Fruit fly (Drosophila melanogaster) whole organism, prepupa: Measurements from ENCODE around the gene CG14664.

ENCODE experiments used
- Blimp-1 ChIP-seq: fragments of 200-800 bp; sonication (Bioruptor generic); optimal IDR thresholded peaks from 3 replicates; lab custom pipeline; 2017; ENCODE audit warnings: missing biosample characterization, missing genetic modification characterization, mild to moderate bottlenecking, moderate library complexity, missing genetic modification reagents
- CG10631 ChIP-seq: fragments of 200-800 bp; sonication (Bioruptor generic); optimal IDR thresholded peaks from 2 replicates; lab custom pipeline; 2016; ENCODE audit warnings: missing biosample characterization, missing genetic modification characterization
- CG10669 ChIP-seq: fragments of 200-800 bp; sonication (Bioruptor generic); optimal IDR thresholded peaks from 3 replicates; lab custom pipeline; 2018; ENCODE audit warnings: missing biosample characterization, mild to moderate bottlenecking, missing genetic modification characterization, moderate library complexity
- CG11294 ChIP-seq: fragments of 200-800 bp; sonication (Bioruptor generic); IDR thresholded peaks from 2 replicates; pipeline ENCODE4 v1.3.6; 2022; ENCODE audit warnings: missing biosample characterization, missing genetic modification characterization
- CG11902 ChIP-seq: fragments of 200-800 bp; sonication (Bioruptor generic); optimal IDR thresholded peaks from 3 replicates; lab custom pipeline; 2016; ENCODE audit warnings: missing biosample characterization, missing genetic modification characterization
- CG15336 ChIP-seq: fragments of 200-800 bp; sonication (Bioruptor generic); IDR thresholded peaks from 2 replicates; pipeline ENCODE4 v1.3.6; 2022; ENCODE audit warnings: missing biosample characterization, missing genetic modification characterization
- CG1621 ChIP-seq: fragments of 200-800 bp; sonication (Bioruptor generic); optimal IDR thresholded peaks from 3 replicates; lab custom pipeline; 2018; ENCODE audit warnings: missing biosample characterization, mild to moderate bottlenecking, missing genetic modification characterization
- CG3032 ChIP-seq: fragments of 200-800 bp; optimal IDR thresholded peaks from 2 replicates; lab custom pipeline; 2019; ENCODE audit warnings: missing biosample characterization, mild to moderate bottlenecking, missing genetic modification characterization, moderate library complexity
- CG31627 ChIP-seq: fragments of 200-800 bp; sonication (Bioruptor generic); optimal IDR thresholded peaks from 3 replicates; lab custom pipeline; 2016; ENCODE audit warnings: missing biosample characterization, missing genetic modification characterization
- CG34406 ChIP-seq: fragments of 200-800 bp; sonication (Bioruptor generic); optimal IDR thresholded peaks from 3 replicates; lab custom pipeline; 2016; ENCODE audit warnings: missing biosample characterization, missing genetic modification characterization
- CG6276 ChIP-seq: fragments of 200-800 bp; sonication (Bioruptor generic); optimal IDR thresholded peaks from 2 replicates; lab custom pipeline; 2017; ENCODE audit warnings: missing biosample characterization, mild to moderate bottlenecking, missing genetic modification characterization
- CG6792 ChIP-seq: fragments of 200-800 bp; sonication (Bioruptor generic); optimal IDR thresholded peaks from 3 replicates; lab custom pipeline; 2016; ENCODE audit warnings: missing biosample characterization, missing genetic modification characterization
- CG6854 ChIP-seq: fragments of 200-800 bp; sonication (Bioruptor generic); optimal IDR thresholded peaks from 2 replicates; lab custom pipeline; 2017; ENCODE audit warnings: missing biosample characterization, mild to moderate bottlenecking, missing genetic modification characterization
- CG8119 ChIP-seq: fragments of 200-800 bp; sonication (Bioruptor generic); IDR thresholded peaks from 3 replicates; pipeline ENCODE4 v1.3.6; 2022; ENCODE audit warnings: missing biosample characterization, missing genetic modification characterization
- CG8632 ChIP-seq: fragments of 200-800 bp; sonication (Bioruptor generic); optimal IDR thresholded peaks from 3 replicates; lab custom pipeline; 2016; ENCODE audit warnings: missing biosample characterization, missing genetic modification characterization
- CG9139 ChIP-seq: fragments of 200-800 bp; sonication (Bioruptor generic); optimal IDR thresholded peaks from 3 replicates; lab custom pipeline; 2017; ENCODE audit warnings: missing biosample characterization, mild to moderate bottlenecking, missing genetic modification characterization
- Eip75B ChIP-seq: fragments of 200-800 bp; sonication (Bioruptor generic); optimal IDR thresholded peaks from 3 replicates; lab custom pipeline; 2016; ENCODE audit warnings: missing biosample characterization, missing genetic modification characterization
- Eip78C ChIP-seq: fragments of 200-800 bp; sonication (Bioruptor generic); peaks from one replicate; lab custom pipeline; 2016; ENCODE audit warnings: missing biosample characterization, missing genetic modification characterization
- Ets96B ChIP-seq: fragments of 200-800 bp; optimal IDR thresholded peaks from 2 replicates; lab custom pipeline; 2019; ENCODE audit warnings: missing biosample characterization, mild to moderate bottlenecking, missing genetic modification characterization, moderate library complexity
- Gug ChIP-seq: fragments of 200-800 bp; sonication (Bioruptor generic); IDR thresholded peaks from 2 replicates; pipeline ENCODE4 v1.3.6; 2022; ENCODE audit warnings: missing biosample characterization, missing genetic modification characterization
- Hr38 ChIP-seq: sonication (Bioruptor generic); optimal IDR thresholded peaks from 2 replicates; lab custom pipeline; 2016; ENCODE audit warnings: missing biosample characterization, missing genetic modification characterization
- Hr39 ChIP-seq: fragments of 200-800 bp; sonication (Bioruptor generic); optimal IDR thresholded peaks from 2 replicates; lab custom pipeline; 2016; ENCODE audit warnings: missing biosample characterization, missing genetic modification characterization
- Hr4 ChIP-seq: fragments of 200-800 bp; sonication (Bioruptor generic); optimal IDR thresholded peaks from 3 replicates; lab custom pipeline; 2016; ENCODE audit warnings: missing biosample characterization, missing genetic modification characterization
- Lpt ChIP-seq: fragments of 200-800 bp; sonication (Bioruptor generic); optimal IDR thresholded peaks from 3 replicates; lab custom pipeline; 2016; ENCODE audit warnings: missing biosample characterization, missing genetic modification characterization
- Met ChIP-seq: fragments of 200-800 bp; sonication (Bioruptor generic); optimal IDR thresholded peaks from 3 replicates; lab custom pipeline; 2016; ENCODE audit warnings: missing biosample characterization, missing genetic modification characterization
- OdsH ChIP-seq: fragments of 200-800 bp; sonication (Bioruptor generic); optimal IDR thresholded peaks from 3 replicates; lab custom pipeline; 2016; ENCODE audit warnings: missing biosample characterization, missing genetic modification characterization
- Sox14 ChIP-seq: fragments of 200-800 bp; sonication (Bioruptor generic); optimal IDR thresholded peaks from 3 replicates; lab custom pipeline; 2016; ENCODE audit warnings: missing biosample characterization, missing genetic modification characterization
- Sox15 ChIP-seq: fragments of 200-800 bp; sonication (Bioruptor generic); optimal IDR thresholded peaks from 3 replicates; lab custom pipeline; 2016; ENCODE audit warnings: missing biosample characterization, missing genetic modification characterization
- achi ChIP-seq: fragments of 200-800 bp; sonication (Bioruptor generic); optimal IDR thresholded peaks from 3 replicates; lab custom pipeline; 2016; ENCODE audit warnings: missing biosample characterization, missing genetic modification characterization
- acj6 ChIP-seq: fragments of 200-800 bp; sonication (Bioruptor generic); optimal IDR thresholded peaks from 3 replicates; lab custom pipeline; 2016; ENCODE audit warnings: missing biosample characterization, missing genetic modification characterization
- cyc ChIP-seq: fragments of 200-800 bp; sonication (Bioruptor generic); optimal IDR thresholded peaks from 3 replicates; lab custom pipeline; 2016; ENCODE audit warnings: missing biosample characterization, missing genetic modification characterization
- dac ChIP-seq: fragments of 200-800 bp; sonication (Bioruptor generic); optimal IDR thresholded peaks from 2 replicates; lab custom pipeline; 2017; ENCODE audit warnings: missing biosample characterization, mild to moderate bottlenecking, missing genetic modification characterization
- dsx ChIP-seq: fragments of 200-800 bp; optimal IDR thresholded peaks from 3 replicates; lab custom pipeline; 2019; ENCODE audit warnings: missing biosample characterization, mild to moderate bottlenecking, missing genetic modification characterization, moderate library complexity; ENCODE audit not compliant: poor library complexity, severe bottlenecking
- eg ChIP-seq: fragments of 200-800 bp; sonication (Bioruptor generic); IDR thresholded peaks from 3 replicates; pipeline ENCODE4 v1.3.6; 2022; ENCODE audit warnings: missing biosample characterization, missing genetic modification characterization
- fd85E ChIP-seq: fragments of 200-800 bp; sonication (Bioruptor generic); optimal IDR thresholded peaks from 3 replicates; lab custom pipeline; 2016; ENCODE audit warnings: missing biosample characterization, missing genetic modification characterization
- fkh ChIP-seq: fragments of 200-800 bp; sonication (Bioruptor generic); optimal IDR thresholded peaks from 3 replicates; lab custom pipeline; 2017; ENCODE audit warnings: missing biosample characterization, mild to moderate bottlenecking, missing genetic modification characterization, moderate library complexity
- lz ChIP-seq: fragments of 200-800 bp; sonication (Bioruptor generic); optimal IDR thresholded peaks from 3 replicates; lab custom pipeline; 2016; ENCODE audit warnings: missing biosample characterization, missing genetic modification characterization
- net ChIP-seq: fragments of 200-800 bp; sonication (Bioruptor generic); optimal IDR thresholded peaks from 3 replicates; lab custom pipeline; 2016; ENCODE audit warnings: missing biosample characterization, missing genetic modification characterization
- pdm3 ChIP-seq: fragments of 200-800 bp; sonication (Bioruptor generic); optimal IDR thresholded peaks from 3 replicates; lab custom pipeline; 2016; ENCODE audit warnings: missing biosample characterization, missing genetic modification characterization
- salr ChIP-seq, 2 experiments: fragments of 200-800 bp; sonication (Bioruptor generic); optimal IDR thresholded peaks; 3 replicates each; lab custom pipeline; 2016 to 2018; ENCODE audit warnings: missing biosample characterization in 2 of 2, missing genetic modification characterization in 2 of 2, mild to moderate bottlenecking in 1 of 2
- spab ChIP-seq: fragments of 200-800 bp; sonication (Bioruptor generic); optimal IDR thresholded peaks from 2 replicates; lab custom pipeline; 2017; ENCODE audit warnings: missing biosample characterization, mild to moderate bottlenecking, missing genetic modification characterization, missing genetic modification reagents
- ss ChIP-seq, 2 experiments: fragments of 200-800 bp; sonication (Bioruptor generic); optimal IDR thresholded peaks; 2 replicates in 1 of 2; 3 replicates in 1 of 2; lab custom pipeline; 2017 to 2018; ENCODE audit warnings: mild to moderate bottlenecking in 2 of 2, missing biosample characterization in 2 of 2, missing genetic modification characterization in 2 of 2, moderate library complexity in 1 of 2
- svp ChIP-seq: fragments of 200-800 bp; sonication (Bioruptor generic); peaks from one replicate; lab custom pipeline; 2016; ENCODE audit warnings: missing biosample characterization, missing genetic modification characterization
- topi ChIP-seq: fragments of 200-800 bp; sonication (Bioruptor generic); optimal IDR thresholded peaks from 3 replicates; lab custom pipeline; 2016; ENCODE audit warnings: missing biosample characterization, missing genetic modification characterization

The CG14664 gene

DNA sequence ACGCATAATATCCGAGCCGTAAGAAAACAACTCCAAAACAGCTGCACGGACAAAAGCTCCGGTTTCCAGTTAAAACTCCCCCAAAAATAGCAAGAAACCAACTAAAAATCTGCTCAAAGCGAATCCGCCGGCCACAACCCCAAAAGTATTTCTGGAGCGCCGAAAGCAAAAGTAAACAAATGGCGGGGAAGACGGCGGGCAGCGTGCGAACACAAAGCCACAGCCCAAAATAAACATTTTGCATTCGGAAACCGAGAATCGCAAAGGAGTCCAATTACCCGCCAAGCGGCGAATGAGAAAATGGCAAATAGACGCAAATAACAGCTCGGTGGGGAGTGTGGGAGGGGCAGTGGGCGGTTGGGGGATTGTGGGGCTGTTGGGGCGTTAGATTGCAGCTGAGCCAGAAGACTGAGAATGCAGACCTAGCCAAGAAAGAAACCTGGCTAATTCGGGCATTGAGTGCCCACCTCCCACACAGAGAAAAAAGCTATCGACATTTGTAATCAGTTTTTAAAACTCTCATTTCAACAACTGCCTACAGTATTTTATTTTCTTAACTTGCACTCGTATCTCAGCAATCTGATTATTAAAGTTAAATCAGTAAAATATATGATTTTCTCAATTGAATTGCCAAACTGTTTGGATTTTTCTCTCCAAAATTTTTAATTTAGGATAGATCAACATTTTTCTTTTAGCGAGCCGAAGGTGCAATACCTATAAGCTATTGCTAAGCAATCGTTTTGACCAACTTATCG lies 9.6 kb upstream of the CG14664 start (continued):
- no peak for TF ChIP-seq CG3032 (tag; lab: Kevin White, UChicago)
- TF ChIP-seq eg (GFP tag; lab: Robert Waterston, UW) = peak; percentile 51; the same call in 1 of the 3 replicates
- no peak for TF ChIP-seq CG11294
- TF ChIP-seq dsx (GFP tag; lab: Kevin White, UChicago) = no peak
- no peak for TF ChIP-seq CG1621 (tag; lab: Kevin White, UChicago)
- TF ChIP-seq topi (GFP tag; lab: Kevin White, UChicago) = no peak
- peak; percentile 6 for TF ChIP-seq Hr4 (GFP tag; lab: Kevin White, UChicago)
- TF ChIP-seq Hr39 = no peak
- TF ChIP-seq ss (GFP tag; optimal IDR thresholded peaks at IDR 0.05; lab: Kevin White, UChicago) = no peak
- no peak for TF ChIP-seq CG6276 (GFP tag; lab: Kevin White, UChicago)
- peak; percentile 13 for TF ChIP-seq OdsH
- peak; percentile 61 for TF ChIP-seq fkh (GFP tag; lab: Kevin White, UChicago)
- TF ChIP-seq net (GFP tag; lab: Kevin White, UChicago) = no peak
- no peak for TF ChIP-seq spab
- no peak for TF ChIP-seq CG11902 (GFP tag; lab: Kevin White, UChicago)
- TF ChIP-seq CG31627 (GFP tag; lab: Kevin White, UChicago) = no peak
- peak; percentile 62 for TF ChIP-seq Blimp-1 (GFP tag; lab: Kevin White, UChicago)
- TF ChIP-seq CG15336 (GFP tag; lab: Robert Waterston, UW) = peak; percentile 46; the same call in 1 of the 2 replicates
- TF ChIP-seq lz = no peak

DNA sequence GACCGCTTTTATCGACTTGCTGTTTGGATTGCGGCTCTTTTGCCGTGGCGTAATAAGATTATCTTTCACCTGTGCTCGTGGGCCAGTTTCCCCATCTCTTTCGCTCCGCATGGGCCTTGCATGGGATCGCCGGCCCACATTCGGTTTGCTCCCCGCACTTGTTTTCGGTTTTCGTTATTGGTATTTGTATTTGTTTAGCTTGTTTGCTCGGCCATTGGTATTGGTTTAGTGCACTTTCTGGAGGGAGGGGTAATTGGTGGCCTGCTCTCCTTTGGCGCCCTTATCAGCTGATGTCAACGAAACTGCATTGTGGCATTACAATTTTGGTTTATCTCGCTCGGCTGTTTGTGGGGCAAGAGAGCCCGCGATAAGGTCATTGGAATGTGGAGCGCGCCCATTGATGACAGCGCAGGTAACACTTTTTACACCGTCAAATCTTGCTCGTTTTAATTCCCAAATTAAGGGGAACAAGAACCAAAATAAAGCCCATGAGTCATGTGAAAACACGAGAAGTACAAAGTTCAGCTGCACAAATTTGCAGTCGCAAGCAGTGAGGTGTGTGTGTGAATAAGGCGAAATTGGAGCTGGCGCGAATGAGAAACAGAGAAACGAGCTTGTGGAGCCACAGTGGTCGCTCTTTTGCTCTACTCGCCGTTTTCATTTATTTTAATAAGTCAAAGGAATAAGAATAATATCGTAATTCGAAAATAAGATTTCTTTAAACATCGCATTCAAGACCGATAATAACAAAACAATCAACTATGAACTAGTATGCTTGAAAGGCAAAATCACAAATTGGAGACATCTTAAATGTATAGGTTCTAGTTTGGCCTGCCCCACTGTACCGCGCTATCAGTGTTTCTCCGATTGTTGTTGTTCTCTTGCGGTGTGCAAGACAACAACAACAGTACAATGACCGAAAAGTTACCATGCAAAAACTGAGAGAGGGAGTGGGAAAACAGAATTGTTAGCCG lies 8.3 kb upstream of the CG14664 start:
- peak; percentile 92 for TF ChIP-seq acj6 (GFP tag; lab: Kevin White, UChicago)
- TF ChIP-seq Eip78C (GFP tag; lab: Kevin White, UChicago) = peak; percentile 97
- peak; percentile 87 for TF ChIP-seq CG34406 (GFP tag; lab: Kevin White, UChicago)
- TF ChIP-seq topi (GFP tag; lab: Kevin White, UChicago) = peak; percentile 94
- TF ChIP-seq Hr38 (GFP tag; lab: Kevin White, UChicago) = peak; percentile 82
- peak; percentile 69 for TF ChIP-seq Gug (GFP tag; lab: Robert Waterston, UW)
- peak; percentile 85 to 90 for TF ChIP-seq ss (GFP tag; optimal IDR thresholded peaks at IDR 0.05; lab: Kevin White, UChicago)
- peak; percentile 87 for TF ChIP-seq CG8632 (GFP tag; lab: Kevin White, UChicago)
- TF ChIP-seq Hr39 = peak; percentile 92
- peak; percentile 89 for TF ChIP-seq CG10631 (GFP tag; lab: Kevin White, UChicago)
- TF ChIP-seq Sox14 (GFP tag; lab: Kevin White, UChicago) = peak; percentile 93
- peak; percentile 89 for TF ChIP-seq achi (GFP tag; lab: Kevin White, UChicago)
- TF ChIP-seq cyc (GFP tag; lab: Kevin White, UChicago) = peak; percentile 91
- peak; percentile 90 for TF ChIP-seq lz
- TF ChIP-seq pdm3 (GFP tag; lab: Kevin White, UChicago) = peak; percentile 93
- TF ChIP-seq CG6792 (GFP tag; lab: Kevin White, UChicago) = peak; percentile 91
- TF ChIP-seq CG8119 (GFP tag; lab: Robert Waterston, UW) = peak; percentile 78
- TF ChIP-seq Blimp-1 (GFP tag; lab: Kevin White, UChicago) = peak; percentile 74
- TF ChIP-seq CG15336 (GFP tag; lab: Robert Waterston, UW) = peak; percentile 91
- TF ChIP-seq CG31627 (GFP tag; lab: Kevin White, UChicago) = peak; percentile 92
- TF ChIP-seq OdsH = peak; percentile 92
- peak; percentile 43 for TF ChIP-seq CG9139
- TF ChIP-seq Met = peak; percentile 93
- peak; percentile 87 for TF ChIP-seq CG10669 (GFP tag; lab: Kevin White, UChicago)
- peak; percentile 83 for TF ChIP-seq Hr4 (GFP tag; lab: Kevin White, UChicago)
- peak; percentile 44; the same call in 1 of the 2 replicates for TF ChIP-seq CG11294
- peak; percentile 71 to 83 for TF ChIP-seq salr (GFP tag; optimal IDR thresholded peaks at IDR 0.05; lab: Kevin White, UChicago)
- TF ChIP-seq Sox15 (GFP tag; lab: Kevin White, UChicago) = peak; percentile 82
- peak; percentile 78 for TF ChIP-seq dac
- peak; percentile 92 for TF ChIP-seq svp
- peak; percentile 69 for TF ChIP-seq fd85E (GFP tag; lab: Kevin White, UChicago)
- TF ChIP-seq spab = peak; percentile 84
- peak; percentile 72 for TF ChIP-seq CG6854 (GFP tag; lab: Kevin White, UChicago)
- TF ChIP-seq Eip75B (GFP tag; lab: Kevin White, UChicago) = peak; percentile 92
- TF ChIP-seq Lpt (GFP tag; lab: Kevin White, UChicago) = peak; percentile 84
- peak; percentile 82 for TF ChIP-seq CG11902 (GFP tag; lab: Kevin White, UChicago)
- TF ChIP-seq Ets96B (tag; lab: Kevin White, UChicago) = peak; percentile 90
